Fruit fly (Drosophila melanogaster) whole organism, embryonic: ENCODE data around the gene g.

Source experiments
- B-H2 ChIP-seq: fragments of 200-800 bp; sonication (Bioruptor generic); optimal IDR thresholded peaks from 2 replicates; lab custom pipeline; 2018; ENCODE audit warnings: missing biosample characterization, mild to moderate bottlenecking, missing genetic modification characterization
- CG10267 ChIP-seq: fragments of 200-800 bp; sonication (Bioruptor generic); optimal IDR thresholded peaks from 2 replicates; lab custom pipeline; 2018; ENCODE audit warnings: missing biosample characterization, mild to moderate bottlenecking, missing genetic modification characterization, moderate library complexity
- CG11504 ChIP-seq: fragments of 200-800 bp; sonication (Bioruptor generic); optimal IDR thresholded peaks from 3 replicates; lab custom pipeline; 2019; ENCODE audit warnings: missing biosample characterization, mild to moderate bottlenecking, missing genetic modification characterization, moderate library complexity
- CG12299 ChIP-seq: fragments of 200-800 bp; sonication (Bioruptor generic); optimal IDR thresholded peaks from 2 replicates; lab custom pipeline; 2018; ENCODE audit warnings: missing biosample characterization, mild to moderate bottlenecking, missing genetic modification characterization
- CG12769 ChIP-seq: fragments of 200-800 bp; sonication (Bioruptor generic); optimal IDR thresholded peaks from 2 replicates; lab custom pipeline; 2019; ENCODE audit warnings: missing biosample characterization, mild to moderate bottlenecking, missing genetic modification characterization, moderate library complexity
- CG13894 ChIP-seq: fragments of 200-800 bp; sonication (Bioruptor generic); optimal IDR thresholded peaks from 3 replicates; lab custom pipeline; 2018; ENCODE audit warnings: missing biosample characterization, mild to moderate bottlenecking, missing genetic modification characterization, moderate library complexity
- CG14441 ChIP-seq: fragments of 200-800 bp; sonication (Bioruptor generic); IDR thresholded peaks from 2 replicates; pipeline ENCODE4 v1.3.6; 2022; ENCODE audit warnings: missing biosample characterization, missing genetic modification characterization
- CG15479 ChIP-seq: fragments of 200-800 bp; sonication (Bioruptor generic); optimal IDR thresholded peaks from 3 replicates; lab custom pipeline; 2019; ENCODE audit warnings: missing biosample characterization, mild to moderate bottlenecking, missing genetic modification characterization, moderate library complexity
- CG16813 ChIP-seq: fragments of 200-800 bp; sonication (Bioruptor generic); IDR thresholded peaks from 3 replicates; pipeline ENCODE4 v1.3.6; 2022; ENCODE audit warnings: missing biosample characterization, missing genetic modification characterization; ENCODE audit not compliant: partially characterized antibody
- CG17361 ChIP-seq: fragments of 200-800 bp; sonication (Bioruptor generic); IDR thresholded peaks from 3 replicates; pipeline ENCODE4 v1.3.6; 2022; ENCODE audit warnings: missing biosample characterization, missing genetic modification characterization
- CG17385 ChIP-seq: fragments of 200-800 bp; sonication (Bioruptor generic); optimal IDR thresholded peaks from 3 replicates; lab custom pipeline; 2018; ENCODE audit warnings: missing biosample characterization, mild to moderate bottlenecking, missing genetic modification characterization
- CG1832 ChIP-seq: fragments of 200-800 bp; sonication (Bioruptor generic); optimal IDR thresholded peaks from 2 replicates; lab custom pipeline; 2017; ENCODE audit warnings: missing biosample characterization, mild to moderate bottlenecking, missing genetic modification characterization, inconsistent platforms
- CG2116 ChIP-seq: fragments of 200-800 bp; sonication (Bioruptor generic); optimal IDR thresholded peaks from 3 replicates; lab custom pipeline; 2018; ENCODE audit warnings: missing biosample characterization, mild to moderate bottlenecking, missing genetic modification characterization
- CG31441 ChIP-seq: fragments of 200-800 bp; sonication (Bioruptor generic); IDR thresholded peaks from 2 replicates; pipeline ENCODE4 v1.3.6; 2022; ENCODE audit warnings: missing biosample characterization, missing genetic modification characterization
- CG3847 ChIP-seq: fragments of 200-800 bp; sonication (Bioruptor generic); IDR thresholded peaks from 2 replicates; pipeline ENCODE4 v1.3.6; 2022; ENCODE audit warnings: missing biosample characterization, missing genetic modification characterization
- CG6765 ChIP-seq: fragments of 200-800 bp; sonication (Bioruptor generic); optimal IDR thresholded peaks from 3 replicates; lab custom pipeline; 2017; ENCODE audit warnings: missing biosample characterization, mild to moderate bottlenecking, missing genetic modification characterization
- CG7928 ChIP-seq: fragments of 200-800 bp; sonication (Bioruptor generic); optimal IDR thresholded peaks from 2 replicates; lab custom pipeline; 2017; ENCODE audit warnings: missing biosample characterization, mild to moderate bottlenecking, missing genetic modification characterization
- CG8089 ChIP-seq: fragments of 200-800 bp; sonication (Bioruptor generic); optimal IDR thresholded peaks from 3 replicates; lab custom pipeline; 2016; ENCODE audit warnings: missing biosample characterization, missing genetic modification characterization
- CG8290 ChIP-seq, 3 experiments: fragments of 200-800 bp; sonication (Bioruptor generic); optimal IDR thresholded peaks; 2 replicates each; lab custom pipeline; 2016 to 2019; ENCODE audit warnings: missing biosample characterization in 3 of 3, missing genetic modification characterization in 3 of 3, mild to moderate bottlenecking in 2 of 3, moderate library complexity in 1 of 3
- CG9727 ChIP-seq: fragments of 200-800 bp; sonication (Bioruptor generic); optimal IDR thresholded peaks from 3 replicates; lab custom pipeline; 2017; ENCODE audit warnings: missing biosample characterization, mild to moderate bottlenecking, missing genetic modification characterization
- CG9932 ChIP-seq: fragments of 200-800 bp; sonication (Bioruptor generic); IDR thresholded peaks from 2 replicates; pipeline ENCODE4 v1.3.6; 2022; ENCODE audit warnings: missing biosample characterization, missing genetic modification characterization
- Dbx ChIP-seq: fragments of 200-800 bp; sonication (Bioruptor generic); IDR thresholded peaks from 3 replicates; pipeline ENCODE4 v1.3.6; 2022; ENCODE audit warnings: missing biosample characterization, missing genetic modification characterization
- Dek ChIP-seq: fragments of 200-800 bp; sonication (Bioruptor generic); optimal IDR thresholded peaks from 3 replicates; lab custom pipeline; 2019; ENCODE audit warnings: missing biosample characterization, mild to moderate bottlenecking, missing genetic modification characterization, moderate library complexity
- Hmr ChIP-seq: fragments of 200-800 bp; sonication (Bioruptor generic); optimal IDR thresholded peaks from 3 replicates; lab custom pipeline; 2017; ENCODE audit warnings: mild to moderate bottlenecking, missing biosample characterization, missing genetic modification reagents, missing genetic modification characterization
- Lhr ChIP-seq: fragments of 200-800 bp; sonication (Bioruptor generic); optimal IDR thresholded peaks from 3 replicates; lab custom pipeline; 2017; ENCODE audit warnings: mild to moderate bottlenecking, missing biosample characterization, missing genetic modification reagents, missing genetic modification characterization
- Myb ChIP-seq: fragments of 200-800 bp; sonication (Bioruptor generic); optimal IDR thresholded peaks from 2 replicates; lab custom pipeline; 2016; ENCODE audit warnings: missing biosample characterization, missing genetic modification characterization
- Opbp ChIP-seq: fragments of 200-800 bp; sonication (Bioruptor generic); IDR thresholded peaks from 3 replicates; pipeline ENCODE4 v1.3.6; 2022; ENCODE audit warnings: missing biosample characterization, missing genetic modification characterization; ENCODE audit not compliant: partially characterized antibody
- Rfx ChIP-seq: fragments of 200-800 bp; sonication (Bioruptor generic); IDR thresholded peaks from 2 replicates; pipeline ENCODE4 v1.3.6; 2022; ENCODE audit warnings: missing biosample characterization, missing genetic modification characterization
- Sox102F ChIP-seq: fragments of 200-800 bp; sonication (Bioruptor generic); optimal IDR thresholded peaks from 2 replicates; lab custom pipeline; 2018; ENCODE audit warnings: missing biosample characterization, mild to moderate bottlenecking, missing genetic modification characterization, moderate library complexity
- YL-1 ChIP-seq: fragments of 200-800 bp; sonication (Bioruptor generic); optimal IDR thresholded peaks from 3 replicates; lab custom pipeline; 2017; ENCODE audit warnings: missing biosample characterization, mild to moderate bottlenecking, missing genetic modification characterization
- amos ChIP-seq: fragments of 200-800 bp; sonication (Bioruptor generic); IDR thresholded peaks from 2 replicates; pipeline ENCODE4 v1.3.6; 2022; ENCODE audit warnings: missing biosample characterization, missing genetic modification characterization; ENCODE audit not compliant: partially characterized antibody
- bbx ChIP-seq: fragments of 200-800 bp; sonication (Bioruptor generic); IDR thresholded peaks from 2 replicates; pipeline ENCODE4 v1.3.6; 2022; ENCODE audit warnings: missing biosample characterization, missing genetic modification characterization; ENCODE audit not compliant: partially characterized antibody
- btn ChIP-seq: fragments of 200-800 bp; sonication (Bioruptor generic); optimal IDR thresholded peaks from 2 replicates; lab custom pipeline; 2016; ENCODE audit warnings: missing biosample characterization, missing genetic modification characterization
- chm ChIP-seq: fragments of 200-800 bp; sonication (Bioruptor generic); IDR thresholded peaks from 2 replicates; pipeline ENCODE4 v1.3.6; 2022; ENCODE audit warnings: missing biosample characterization, missing genetic modification characterization
- emc ChIP-seq: fragments of 200-800 bp; sonication (Bioruptor generic); optimal IDR thresholded peaks from 2 replicates; lab custom pipeline; 2016; ENCODE audit warnings: missing biosample characterization, missing genetic modification characterization
- fu2 ChIP-seq: fragments of 200-800 bp; sonication (Bioruptor generic); optimal IDR thresholded peaks from 2 replicates; lab custom pipeline; 2016; ENCODE audit warnings: missing biosample characterization, missing genetic modification characterization
- gem ChIP-seq: fragments of 200-800 bp; sonication (Bioruptor generic); optimal IDR thresholded peaks from 2 replicates; lab custom pipeline; 2019; ENCODE audit warnings: missing biosample characterization, mild to moderate bottlenecking, missing genetic modification characterization, moderate library complexity
- h ChIP-seq: fragments of >200 bp; optimal IDR thresholded peaks from 2 replicates; lab custom pipeline; 2017
- hkb ChIP-seq, 2 experiments: fragments of 200-800 bp in 1 of 2; fragments of >200 bp in 1 of 2; sonication (Bioruptor generic) in 1 of 2; IDR thresholded peaks in 1 of 2; optimal IDR thresholded peaks in 1 of 2; 2 replicates each; pipeline versions ENCODE4 v1.3.6 to Lab custom; 2017 to 2022; ENCODE audit warnings: missing biosample characterization in 1 of 2, missing genetic modification characterization in 1 of 2
- jumu ChIP-seq: fragments of 200-800 bp; sonication (Bioruptor generic); optimal IDR thresholded peaks from 3 replicates; lab custom pipeline; 2016; ENCODE audit warnings: missing biosample characterization, missing genetic modification characterization
- knrl ChIP-seq: fragments of 200-800 bp; sonication (Bioruptor generic); IDR thresholded peaks from 3 replicates; pipeline ENCODE4 v1.3.6; 2022; ENCODE audit warnings: missing biosample characterization, missing genetic modification characterization; ENCODE audit not compliant: partially characterized antibody
- oc ChIP-seq: fragments of 200-800 bp; sonication (Bioruptor generic); optimal IDR thresholded peaks from 2 replicates; lab custom pipeline; 2018; ENCODE audit warnings: missing biosample characterization, mild to moderate bottlenecking, missing genetic modification characterization, moderate library complexity
- phol ChIP-seq: fragments of 200-800 bp; sonication (Bioruptor generic); optimal IDR thresholded peaks from 3 replicates; lab custom pipeline; 2018; ENCODE audit warnings: missing biosample characterization, mild to moderate bottlenecking, missing genetic modification characterization, moderate library complexity
- pzg ChIP-seq: fragments of 200-800 bp; sonication (Bioruptor generic); optimal IDR thresholded peaks from 3 replicates; lab custom pipeline; 2018; ENCODE audit warnings: missing biosample characterization, mild to moderate bottlenecking, missing genetic modification characterization, moderate library complexity
- sens ChIP-seq: fragments of 200-800 bp; sonication (Bioruptor generic); peaks from one replicate; lab custom pipeline; 2016; ENCODE audit warnings: missing biosample characterization, missing genetic modification characterization
- stwl ChIP-seq: fragments of 200-800 bp; sonication (Bioruptor generic); optimal IDR thresholded peaks from 3 replicates; lab custom pipeline; 2018; ENCODE audit warnings: missing biosample characterization, mild to moderate bottlenecking, missing genetic modification characterization, moderate library complexity
- zen ChIP-seq: fragments of 200-800 bp; sonication (Bioruptor generic); optimal IDR thresholded peaks from 3 replicates; lab custom pipeline; 2018; ENCODE audit warnings: missing biosample characterization, mild to moderate bottlenecking, missing genetic modification characterization, moderate library complexity

g gene

dm6 chrX:13747052-13747451 is 11.0 kb upstream of the g start (continued):
- TF ChIP-seq CG31441 (GFP tag; lab: Robert Waterston, UW) (no peak), CG2116 (GFP tag; lab: Kevin White, UChicago) (no peak), CG15479 (GFP tag; lab: Kevin White, UChicago) (peak; percentile 72)

dm6 chrX:13744599-13745052 is 8.5 kb upstream of the g start, which contains the start of gene Grip91:
Gene Grip91 (minus strand): TSS chrX:13744683.
- TF ChIP-seq CG17361 (no peak; the same call in 2 of the 3 replicates), YL-1 (GFP tag; lab: Kevin White, UChicago) (peak; percentile 79), amos (no peak; the same call in 1 of the 2 replicates), fu2 (GFP tag; lab: Kevin White, UChicago) (no peak), CG3847 (GFP tag; lab: Robert Waterston, UW) (peak; percentile 78), CG8089 (GFP tag; lab: Kevin White, UChicago) (no peak), pzg (GFP tag; lab: Kevin White, UChicago) (peak; percentile 83), Opbp (GFP tag; lab: Robert Waterston, UW) (peak; percentile 46; the same call in 1 of the 3 replicates), Dbx (GFP tag; lab: Robert Waterston, UW) (peak; percentile 26; the same call in 1 of the 3 replicates), Hmr (GFP tag; lab: Kevin White, UChicago) (peak; percentile 31), zen (tag; lab: Kevin White, UChicago) (no peak), CG12299 (no peak), h (lab: Kevin White, UChicago) (no peak), CG9932 (GFP tag; lab: Robert Waterston, UW) (peak; percentile 10; the same call in 1 of the 2 replicates), CG1832 (no peak), stwl (tag; lab: Kevin White, UChicago) (peak; percentile 66), CG8290 (GFP tag; optimal IDR thresholded peaks at IDR 0.05; lab: Kevin White, UChicago) (peak; percentile 25), CG8290 (tag; optimal IDR thresholded peaks at IDR 0.05; lab: Kevin White, UChicago) (peak in 1 of 2 experiments; percentile 29), CG6765 (GFP tag; lab: Kevin White, UChicago) (peak; percentile 6), sens (GFP tag; lab: Kevin White, UChicago) (peak; percentile 71), hkb (optimal IDR thresholded peaks at IDR 0.05; lab: Kevin White, UChicago) (peak; percentile 95), hkb (GFP tag; IDR thresholded peaks at IDR 0.05; lab: Robert Waterston, UW) (no peak), Sox102F (no peak), B-H2 (GFP tag; lab: Kevin White, UChicago) (no peak), btn (GFP tag; lab: Kevin White, UChicago) (no peak), CG17385 (GFP tag; lab: Kevin White, UChicago) (no peak), CG10267 (tag; lab: Kevin White, UChicago) (peak; percentile 18), bbx (GFP tag; lab: Robert Waterston, UW) (peak; percentile 43; the same call in 1 of the 2 replicates), CG13894 (tag; lab: Kevin White, UChicago) (peak; percentile 1), Lhr (GFP tag; lab: Kevin White, UChicago) (peak; percentile 64), CG14441 (GFP tag; lab: Robert Waterston, UW) (0 out of 2 replicates have a peak, but pooled peaks have one; percentile 10), Rfx (0 out of 2 replicates have a peak, but pooled peaks have one; percentile 18), CG11504 (tag; lab: Kevin White, UChicago) (peak; percentile 15), CG12769 (tag; lab: Kevin White, UChicago) (peak; percentile 10), knrl (GFP tag; lab: Robert Waterston, UW) (0 out of 3 replicates have a peak, but pooled peaks have one; percentile 50), CG7928 (no peak), CG9727 (GFP tag; lab: Kevin White, UChicago) (peak; percentile 18), phol (tag; lab: Kevin White, UChicago) (peak; percentile 78), gem (peak; percentile 10), emc (no peak), jumu (no peak), Myb (GFP tag; lab: Kevin White, UChicago) (no peak), chm (GFP tag; lab: Robert Waterston, UW) (no peak), Dek (no peak), oc (tag; lab: Kevin White, UChicago) (no peak), CG16813 (GFP tag; lab: Robert Waterston, UW) (peak; percentile 45; the same call in 1 of the 3 replicates)
